Worm (Caenorhabditis elegans): Measurements from ENCODE around the gene pam-1.

ce11 chrIV:7523744-7524143 lies 26.9 kb downstream of the pam-1 start:
- TF ChIP-seq R02D3.7 (tag; optimal IDR thresholded peaks at IDR 0.05), result no peak
- no peak for TF ChIP-seq ceh-44 (GFP tag; IDR thresholded peaks at IDR 0.05)
- no peak for TF ChIP-seq madf-9 (GFP tag; conservative IDR thresholded peaks at IDR 0.05)
- TF ChIP-seq fos-1 (tag; optimal IDR thresholded peaks at IDR 0.05), result no peak
- TF ChIP-seq dmd-6 (GFP tag; IDR thresholded peaks at IDR 0.05), result no peak
- TF ChIP-seq ZK546.5 (tag; optimal IDR thresholded peaks at IDR 0.05), result no peak
- TF ChIP-seq fkh-10 (GFP tag; optimal IDR thresholded peaks at IDR 0.05), result no peak
- no peak for TF ChIP-seq tra-1 (GFP tag; IDR thresholded peaks at IDR 0.05)
- TF ChIP-seq Y5F2A.4 (GFP tag; optimal IDR thresholded peaks at IDR 0.05), result no peak
- TF ChIP-seq lsy-2 (tag; optimal IDR thresholded peaks at IDR 0.05), result no peak
- TF ChIP-seq egl-27 (tag; optimal IDR thresholded peaks at IDR 0.05), result no peak
- TF ChIP-seq nhr-111 (GFP tag; optimal IDR thresholded peaks at IDR 0.05), result no peak
- no peak for TF ChIP-seq mep-1 (tag; optimal IDR thresholded peaks at IDR 0.05)
- no peak for TF ChIP-seq unc-130 (GFP tag; optimal IDR thresholded peaks at IDR 0.05)
